Fruit fly (Drosophila melanogaster): ENCODE data around the gene CG4849.
A peak's percentile ranks its signal among the peaks of the same experiment; 100 is the strongest.

CG4849 gene

DNA sequence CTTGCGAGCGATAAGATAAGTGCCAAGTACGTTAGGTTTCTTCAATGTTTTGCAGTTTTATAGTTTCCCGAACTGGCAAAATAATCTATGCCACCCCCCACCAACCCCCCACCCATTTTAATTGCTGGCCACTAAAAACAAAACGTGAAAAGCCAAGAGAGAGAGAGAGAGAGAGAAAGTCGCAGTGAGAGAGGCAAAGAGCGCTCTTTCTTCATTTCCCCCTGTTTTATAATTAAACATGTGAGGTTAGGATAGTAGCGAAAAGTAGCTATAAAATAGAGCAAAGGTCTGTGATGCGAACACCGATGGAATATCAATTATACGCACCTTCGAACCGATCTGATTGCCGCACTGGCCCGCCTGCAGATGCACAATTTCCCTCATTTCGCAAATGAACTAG is 24.6 kb downstream of the CG4849 start:
- TF ChIP-seq CrebA (GFP tag; optimal IDR thresholded peaks at IDR 0.05; ENCODE audit: borderline replicate concordance) = no peak
- no peak for TF ChIP-seq Sp1 (GFP tag; optimal IDR thresholded peaks at IDR 0.05)
- no peak for TF ChIP-seq Dif (GFP tag; optimal IDR thresholded peaks at IDR 0.05; ENCODE audit: partially characterized antibody)
- TF ChIP-seq brk (GFP tag; optimal IDR thresholded peaks at IDR 0.05) = no peak
- TF ChIP-seq Dfd (GFP tag; optimal IDR thresholded peaks at IDR 0.05) = no peak
- TF ChIP-seq HLH106 (tag; optimal IDR thresholded peaks at IDR 0.05) = no peak
- no peak for TF ChIP-seq fru (GFP tag; optimal IDR thresholded peaks at IDR 0.05)
- no peak for TF ChIP-seq N (GFP tag; optimal IDR thresholded peaks at IDR 0.05)
- no peak for TF ChIP-seq dmrt93B (GFP tag; optimal IDR thresholded peaks at IDR 0.05)
- TF ChIP-seq Hnf4 (GFP tag; optimal IDR thresholded peaks at IDR 0.05) = no peak
- TF ChIP-seq Mio (GFP tag; optimal IDR thresholded peaks at IDR 0.05) = no peak
- TF ChIP-seq Vsx2 (GFP tag; optimal IDR thresholded peaks at IDR 0.05; ENCODE audit: partially characterized antibody) = no peak
- TF ChIP-seq dsf (GFP tag; optimal IDR thresholded peaks at IDR 0.05; ENCODE audit: borderline replicate concordance) = no peak
- no peak for TF ChIP-seq sage (GFP tag; optimal IDR thresholded peaks at IDR 0.05)

DNA sequence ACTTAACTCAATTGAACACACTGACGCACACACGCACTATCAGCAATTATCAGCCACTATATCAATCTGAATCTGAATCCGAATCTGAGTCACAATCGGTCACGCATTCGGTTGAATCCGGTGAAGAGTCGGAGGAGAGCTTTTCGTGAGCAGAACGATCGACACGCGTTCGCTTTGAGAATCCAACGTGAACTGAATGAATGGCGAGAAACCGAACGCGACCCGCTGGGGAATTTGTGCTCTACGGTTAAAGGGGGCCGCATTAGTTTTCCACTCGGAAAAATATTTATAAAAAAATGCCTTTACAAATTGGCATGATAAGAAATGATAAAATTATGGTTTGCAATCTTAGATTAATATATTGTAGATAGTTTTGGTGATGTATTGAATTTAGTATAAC is 25.0 kb downstream of the CG4849 start, which contains the start of gene betaTub97EF:
betaTub97EF (minus strand) TSS at position 196 of the 400 bp plus-strand sequence.
- TF ChIP-seq Mio (GFP tag; optimal IDR thresholded peaks at IDR 0.05) = no peak
- TF ChIP-seq CG9705 (GFP tag; optimal IDR thresholded peaks at IDR 0.05) = no peak
- no peak for TF ChIP-seq Rel (GFP tag; optimal IDR thresholded peaks at IDR 0.05)
- no peak for TF ChIP-seq Rel (tag; optimal IDR thresholded peaks at IDR 0.05)
- TF ChIP-seq fru (GFP tag; optimal IDR thresholded peaks at IDR 0.05) = no peak
- no peak for TF ChIP-seq psq (GFP tag; optimal IDR thresholded peaks at IDR 0.05)
- TF ChIP-seq HLH106 (tag; optimal IDR thresholded peaks at IDR 0.05) = peak; percentile 5
- no peak for TF ChIP-seq OdsH (GFP tag; optimal IDR thresholded peaks at IDR 0.05)
- no peak for TF ChIP-seq rgr (GFP tag; optimal IDR thresholded peaks at IDR 0.05)

DNA sequence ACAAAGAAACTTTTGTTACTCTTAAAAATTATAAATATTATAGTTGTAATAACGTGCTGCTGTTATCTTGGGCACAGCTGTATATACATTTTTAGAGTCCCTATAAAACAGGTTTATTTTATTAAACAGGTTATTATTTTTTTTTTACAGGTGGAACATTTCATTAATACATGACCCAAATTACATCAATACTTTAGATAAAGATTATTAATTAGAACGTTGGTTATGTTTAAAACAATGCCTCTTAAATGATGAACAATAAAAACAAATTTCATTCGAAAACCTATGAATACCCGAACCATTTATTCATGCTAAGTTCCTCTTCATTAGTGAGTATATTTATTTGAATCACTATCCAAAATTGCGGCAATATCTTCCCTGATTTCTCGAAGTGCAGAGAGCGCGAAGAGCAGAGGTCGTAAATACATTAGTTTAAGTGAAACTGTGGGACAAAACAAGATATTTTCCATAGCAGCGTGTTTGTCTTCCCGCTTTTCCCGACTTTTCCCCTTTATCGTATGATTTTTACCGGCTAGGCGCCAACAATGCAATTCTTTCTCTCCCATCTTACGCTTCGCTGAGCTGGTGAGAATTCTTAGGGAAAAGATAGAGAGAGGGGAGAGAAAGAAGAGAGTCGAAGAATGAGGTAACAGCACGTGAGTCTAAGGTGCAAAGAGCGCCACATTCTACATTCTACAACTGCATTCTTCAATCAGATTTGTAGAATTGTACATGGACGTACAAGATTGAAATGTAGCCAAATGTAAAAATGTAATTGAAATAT is 25.6 kb downstream of the CG4849 start:
- TF ChIP-seq Rel (GFP tag; optimal IDR thresholded peaks at IDR 0.05) (no peak), Rel (tag; optimal IDR thresholded peaks at IDR 0.05) (no peak), tai (GFP tag; optimal IDR thresholded peaks at IDR 0.05) (no peak), Dif (GFP tag; optimal IDR thresholded peaks at IDR 0.05; ENCODE audit: partially characterized antibody) (peak; percentile 2), HLH106 (tag; optimal IDR thresholded peaks at IDR 0.05) (peak; percentile 5), dl (GFP tag; optimal IDR thresholded peaks at IDR 0.05; ENCODE audit: insufficient read depth in 1 of 2, partially characterized antibody in 2 of 2) (peak in 1 of 2 experiments; percentile 34), woc (GFP tag; optimal IDR thresholded peaks at IDR 0.05) (no peak), dmrt93B (GFP tag; optimal IDR thresholded peaks at IDR 0.05) (peak; percentile 3)

DNA sequence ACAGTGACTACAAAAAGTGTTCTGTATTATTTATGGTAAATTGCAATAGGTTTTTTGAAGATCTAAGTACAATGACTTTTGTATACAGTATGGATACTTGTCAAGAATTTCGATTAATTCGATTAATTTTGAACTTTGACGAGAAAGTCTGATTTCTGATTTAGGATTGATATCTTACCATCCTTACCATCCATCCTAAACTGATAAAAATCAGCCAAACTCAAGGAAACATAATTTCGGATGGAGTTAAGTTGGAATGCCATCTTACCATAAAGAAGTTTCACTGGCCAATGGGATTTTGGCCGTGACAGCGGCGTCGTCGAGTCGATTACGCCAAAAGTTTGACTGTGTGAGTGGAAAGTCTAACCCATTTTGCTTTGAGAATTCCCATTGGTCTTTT is 27.4 kb downstream of the CG4849 start, which contains the start of gene CG4815:
CG4815 (minus strand) TSS at position 101 of the 400 bp plus-strand sequence.
- no peak for TF ChIP-seq fru (GFP tag; optimal IDR thresholded peaks at IDR 0.05)
- no peak for TF ChIP-seq HLH106 (tag; optimal IDR thresholded peaks at IDR 0.05)
- TF ChIP-seq dsf (GFP tag; optimal IDR thresholded peaks at IDR 0.05; ENCODE audit: borderline replicate concordance) = no peak
- no peak for TF ChIP-seq br (GFP tag; optimal IDR thresholded peaks at IDR 0.05)
- no peak for TF ChIP-seq sage (GFP tag; optimal IDR thresholded peaks at IDR 0.05)

DNA sequence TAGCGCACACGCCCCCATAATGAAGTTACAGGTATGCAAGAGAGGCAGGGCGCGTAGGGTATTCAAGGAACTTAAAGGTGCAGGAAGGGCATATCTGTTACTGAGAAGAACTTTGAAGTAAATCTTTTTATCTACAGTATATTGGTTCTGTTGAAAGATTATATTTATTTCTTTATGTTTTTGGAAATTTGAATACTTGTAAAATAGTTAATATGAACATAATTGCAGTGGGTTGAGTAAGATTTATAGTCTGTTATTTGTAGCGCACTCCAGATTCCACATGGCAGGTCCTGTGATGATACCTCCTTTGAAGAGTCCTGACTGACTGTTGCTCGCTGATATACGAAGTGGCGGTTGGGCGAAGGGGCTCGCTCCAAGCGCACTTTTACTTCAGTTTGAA is 40.8 kb downstream of the CG4849 start:
- no peak for TF ChIP-seq sv (GFP tag; optimal IDR thresholded peaks at IDR 0.05)
- TF ChIP-seq Hnf4 (GFP tag; optimal IDR thresholded peaks at IDR 0.05) = no peak
- TF ChIP-seq Dif (GFP tag; optimal IDR thresholded peaks at IDR 0.05; ENCODE audit: partially characterized antibody) = no peak
- no peak for TF ChIP-seq lola (GFP tag; optimal IDR thresholded peaks at IDR 0.05)
- no peak for TF ChIP-seq usp (GFP tag; optimal IDR thresholded peaks at IDR 0.05)
- no peak for TF ChIP-seq ey (GFP tag; optimal IDR thresholded peaks at IDR 0.05)
- TF ChIP-seq woc (GFP tag; optimal IDR thresholded peaks at IDR 0.05) = no peak
- no peak for TF ChIP-seq OdsH (GFP tag; optimal IDR thresholded peaks at IDR 0.05)
- no peak for TF ChIP-seq HLH106 (tag; optimal IDR thresholded peaks at IDR 0.05)
- no peak for TF ChIP-seq sage (GFP tag; optimal IDR thresholded peaks at IDR 0.05)
- no peak for TF ChIP-seq dsf (GFP tag; optimal IDR thresholded peaks at IDR 0.05; ENCODE audit: borderline replicate concordance)
- no peak for TF ChIP-seq dl (GFP tag; optimal IDR thresholded peaks at IDR 0.05; ENCODE audit: insufficient read depth in 1 of 2, partially characterized antibody in 2 of 2)
